Worm (Caenorhabditis elegans): ENCODE data around the gene K04F1.8.

ce11 chrV:1626720-1627119 lies 40.3 kb upstream of the K04F1.8 start, which contains the start of gene nhr-237:
- TF ChIP-seq ahr-1 (tag; optimal IDR thresholded peaks at IDR 0.05): no peak
- TF ChIP-seq pha-4 (tag; optimal IDR thresholded peaks at IDR 0.05): no peak
- no peak for TF ChIP-seq fax-1 (tag; optimal IDR thresholded peaks at IDR 0.05)
- no peak for TF ChIP-seq sox-2 (GFP tag; IDR thresholded peaks at IDR 0.05)
- no peak for TF ChIP-seq nfya-1 (tag; optimal IDR thresholded peaks at IDR 0.05)
- no peak for TF ChIP-seq fkh-10 (GFP tag; optimal IDR thresholded peaks at IDR 0.05)
- no peak for TF ChIP-seq nhr-11 (tag; optimal IDR thresholded peaks at IDR 0.05)
- no peak for TF ChIP-seq dmd-4 (tag; optimal IDR thresholded peaks at IDR 0.05; ENCODE audit: borderline replicate concordance)
- no peak for TF ChIP-seq ets-4 (tag; optimal IDR thresholded peaks at IDR 0.05)
- TF ChIP-seq T23F11.4 (GFP tag; optimal IDR thresholded peaks at IDR 0.05): no peak
- TF ChIP-seq madf-2 (tag; optimal IDR thresholded peaks at IDR 0.05): no peak
- TF ChIP-seq odd-2 (tag; optimal IDR thresholded peaks at IDR 0.05): no peak
